Fruit fly (Drosophila melanogaster) whole organism, prepupa: Measurements from ENCODE around the gene CG31275.
A peak's percentile ranks its signal among the peaks of the same experiment; 100 is the strongest.

Source experiments
- Blimp-1 ChIP-seq: fragments of 200-800 bp; sonication (Bioruptor generic); optimal IDR thresholded peaks from 3 replicates; lab custom pipeline; 2017; ENCODE audit warnings: missing biosample characterization, missing genetic modification characterization, mild to moderate bottlenecking, moderate library complexity, missing genetic modification reagents
- CG11294 ChIP-seq: fragments of 200-800 bp; sonication (Bioruptor generic); IDR thresholded peaks from 2 replicates; pipeline ENCODE4 v1.3.6; 2022; ENCODE audit warnings: missing biosample characterization, missing genetic modification characterization
- CG15336 ChIP-seq: fragments of 200-800 bp; sonication (Bioruptor generic); IDR thresholded peaks from 2 replicates; pipeline ENCODE4 v1.3.6; 2022; ENCODE audit warnings: missing biosample characterization, missing genetic modification characterization
- CG1621 ChIP-seq: fragments of 200-800 bp; sonication (Bioruptor generic); optimal IDR thresholded peaks from 3 replicates; lab custom pipeline; 2018; ENCODE audit warnings: missing biosample characterization, mild to moderate bottlenecking, missing genetic modification characterization
- CG16779 ChIP-seq: fragments of 200-800 bp; sonication (Bioruptor generic); optimal IDR thresholded peaks from 3 replicates; lab custom pipeline; 2017; ENCODE audit warnings: missing biosample characterization, mild to moderate bottlenecking, missing genetic modification characterization
- CG3032 ChIP-seq: fragments of 200-800 bp; optimal IDR thresholded peaks from 2 replicates; lab custom pipeline; 2019; ENCODE audit warnings: missing biosample characterization, mild to moderate bottlenecking, missing genetic modification characterization, moderate library complexity
- CG31627 ChIP-seq: fragments of 200-800 bp; sonication (Bioruptor generic); optimal IDR thresholded peaks from 3 replicates; lab custom pipeline; 2016; ENCODE audit warnings: missing biosample characterization, missing genetic modification characterization
- CG32006 ChIP-seq: fragments of 200-800 bp; sonication (Bioruptor generic); optimal IDR thresholded peaks from 3 replicates; lab custom pipeline; 2017; ENCODE audit warnings: missing biosample characterization, mild to moderate bottlenecking, missing genetic modification characterization
- CG3919 ChIP-seq: fragments of 200-800 bp; sonication (Bioruptor generic); optimal IDR thresholded peaks from 3 replicates; lab custom pipeline; 2016; ENCODE audit warnings: missing biosample characterization, missing genetic modification characterization
- CG4318 ChIP-seq: fragments of 200-800 bp; sonication (Bioruptor generic); optimal IDR thresholded peaks from 3 replicates; lab custom pipeline; 2017; ENCODE audit warnings: missing biosample characterization, mild to moderate bottlenecking, missing genetic modification characterization
- CG6276 ChIP-seq: fragments of 200-800 bp; sonication (Bioruptor generic); optimal IDR thresholded peaks from 2 replicates; lab custom pipeline; 2017; ENCODE audit warnings: missing biosample characterization, mild to moderate bottlenecking, missing genetic modification characterization
- CG6792 ChIP-seq: fragments of 200-800 bp; sonication (Bioruptor generic); optimal IDR thresholded peaks from 3 replicates; lab custom pipeline; 2016; ENCODE audit warnings: missing biosample characterization, missing genetic modification characterization
- CG6808 ChIP-seq: fragments of 200-800 bp; sonication (Bioruptor generic); optimal IDR thresholded peaks from 3 replicates; lab custom pipeline; 2017; ENCODE audit warnings: missing biosample characterization, missing genetic modification characterization, mild to moderate bottlenecking, moderate library complexity, missing genetic modification reagents
- CG6854 ChIP-seq: fragments of 200-800 bp; sonication (Bioruptor generic); optimal IDR thresholded peaks from 2 replicates; lab custom pipeline; 2017; ENCODE audit warnings: missing biosample characterization, mild to moderate bottlenecking, missing genetic modification characterization
- CG7368 ChIP-seq: fragments of 200-800 bp; sonication (Bioruptor generic); optimal IDR thresholded peaks from 3 replicates; lab custom pipeline; 2016; ENCODE audit warnings: missing biosample characterization, missing genetic modification characterization
- CG8319 ChIP-seq: fragments of 200-800 bp; sonication (Bioruptor generic); optimal IDR thresholded peaks from 3 replicates; lab custom pipeline; 2016; ENCODE audit warnings: missing biosample characterization, missing genetic modification characterization
- Eip75B ChIP-seq: fragments of 200-800 bp; sonication (Bioruptor generic); optimal IDR thresholded peaks from 3 replicates; lab custom pipeline; 2016; ENCODE audit warnings: missing biosample characterization, missing genetic modification characterization
- Eip78C ChIP-seq: fragments of 200-800 bp; sonication (Bioruptor generic); peaks from one replicate; lab custom pipeline; 2016; ENCODE audit warnings: missing biosample characterization, missing genetic modification characterization
- Ets96B ChIP-seq: fragments of 200-800 bp; optimal IDR thresholded peaks from 2 replicates; lab custom pipeline; 2019; ENCODE audit warnings: missing biosample characterization, mild to moderate bottlenecking, missing genetic modification characterization, moderate library complexity
- Gug ChIP-seq: fragments of 200-800 bp; sonication (Bioruptor generic); IDR thresholded peaks from 2 replicates; pipeline ENCODE4 v1.3.6; 2022; ENCODE audit warnings: missing biosample characterization, missing genetic modification characterization
- Hr39 ChIP-seq: fragments of 200-800 bp; sonication (Bioruptor generic); optimal IDR thresholded peaks from 2 replicates; lab custom pipeline; 2016; ENCODE audit warnings: missing biosample characterization, missing genetic modification characterization
- Met ChIP-seq: fragments of 200-800 bp; sonication (Bioruptor generic); optimal IDR thresholded peaks from 3 replicates; lab custom pipeline; 2016; ENCODE audit warnings: missing biosample characterization, missing genetic modification characterization
- OdsH ChIP-seq: fragments of 200-800 bp; sonication (Bioruptor generic); optimal IDR thresholded peaks from 3 replicates; lab custom pipeline; 2016; ENCODE audit warnings: missing biosample characterization, missing genetic modification characterization
- achi ChIP-seq: fragments of 200-800 bp; sonication (Bioruptor generic); optimal IDR thresholded peaks from 3 replicates; lab custom pipeline; 2016; ENCODE audit warnings: missing biosample characterization, missing genetic modification characterization
- cyc ChIP-seq: fragments of 200-800 bp; sonication (Bioruptor generic); optimal IDR thresholded peaks from 3 replicates; lab custom pipeline; 2016; ENCODE audit warnings: missing biosample characterization, missing genetic modification characterization
- dac ChIP-seq: fragments of 200-800 bp; sonication (Bioruptor generic); optimal IDR thresholded peaks from 2 replicates; lab custom pipeline; 2017; ENCODE audit warnings: missing biosample characterization, mild to moderate bottlenecking, missing genetic modification characterization
- dsx ChIP-seq: fragments of 200-800 bp; optimal IDR thresholded peaks from 3 replicates; lab custom pipeline; 2019; ENCODE audit warnings: missing biosample characterization, mild to moderate bottlenecking, missing genetic modification characterization, moderate library complexity; ENCODE audit not compliant: poor library complexity, severe bottlenecking
- fd85E ChIP-seq: fragments of 200-800 bp; sonication (Bioruptor generic); optimal IDR thresholded peaks from 3 replicates; lab custom pipeline; 2016; ENCODE audit warnings: missing biosample characterization, missing genetic modification characterization
- net ChIP-seq: fragments of 200-800 bp; sonication (Bioruptor generic); optimal IDR thresholded peaks from 3 replicates; lab custom pipeline; 2016; ENCODE audit warnings: missing biosample characterization, missing genetic modification characterization
- pdm3 ChIP-seq: fragments of 200-800 bp; sonication (Bioruptor generic); optimal IDR thresholded peaks from 3 replicates; lab custom pipeline; 2016; ENCODE audit warnings: missing biosample characterization, missing genetic modification characterization
- salr ChIP-seq, 2 experiments: fragments of 200-800 bp; sonication (Bioruptor generic); optimal IDR thresholded peaks; 3 replicates each; lab custom pipeline; 2016 to 2018; ENCODE audit warnings: missing biosample characterization in 2 of 2, missing genetic modification characterization in 2 of 2, mild to moderate bottlenecking in 1 of 2
- svp ChIP-seq: fragments of 200-800 bp; sonication (Bioruptor generic); peaks from one replicate; lab custom pipeline; 2016; ENCODE audit warnings: missing biosample characterization, missing genetic modification characterization
- vri ChIP-seq: fragments of 200-800 bp; sonication (Bioruptor generic); optimal IDR thresholded peaks from 3 replicates; lab custom pipeline; 2016; ENCODE audit warnings: missing biosample characterization, mild to moderate bottlenecking, missing genetic modification characterization

CG31275 gene

DNA sequence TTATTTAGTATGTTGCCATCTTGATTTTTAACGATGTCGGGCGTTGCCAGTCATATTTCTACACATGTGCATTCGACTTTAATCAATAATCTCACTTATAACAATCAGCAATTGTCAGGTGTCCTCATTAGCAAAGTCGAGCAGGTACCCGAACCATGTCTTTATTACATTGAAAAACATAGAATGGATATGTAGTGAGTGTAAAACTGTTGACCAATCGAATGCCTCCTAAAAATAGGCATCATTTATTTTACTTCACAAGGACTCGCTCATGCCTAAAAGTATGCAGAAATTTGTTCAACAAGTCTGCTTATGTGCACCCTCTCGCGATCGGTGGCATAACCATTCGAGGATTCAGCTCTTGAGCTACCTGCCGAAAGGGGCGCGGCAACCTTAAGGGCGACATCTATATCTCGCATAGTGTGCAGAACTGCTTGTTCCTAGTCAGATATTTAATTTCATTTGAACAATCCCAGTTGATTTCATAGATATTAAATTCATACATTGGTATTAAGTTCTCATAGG is 47.4 kb upstream of the CG31275 start (continued):
- TF ChIP-seq pdm3 (GFP tag; lab: Kevin White, UChicago) (peak; percentile 81), achi (GFP tag; lab: Kevin White, UChicago) (peak; percentile 84), Ets96B (peak; percentile 35), CG6276 (GFP tag; lab: Kevin White, UChicago) (no peak), CG8319 (peak; percentile 43), CG16779 (tag; lab: Kevin White, UChicago) (no peak), dac (GFP tag; lab: Kevin White, UChicago) (peak; percentile 86), CG6854 (GFP tag; lab: Kevin White, UChicago) (no peak), CG15336 (GFP tag; lab: Robert Waterston, UW) (no peak), net (GFP tag; lab: Kevin White, UChicago) (peak; percentile 61), Gug (GFP tag; lab: Robert Waterston, UW) (0 out of 2 replicates have a peak, but pooled peaks have one; percentile 22), CG7368 (GFP tag; lab: Kevin White, UChicago) (peak; percentile 45), Eip78C (GFP tag; lab: Kevin White, UChicago) (peak; percentile 67), CG31627 (GFP tag; lab: Kevin White, UChicago) (peak; percentile 87), CG6792 (GFP tag; lab: Kevin White, UChicago) (peak; percentile 36), fd85E (GFP tag; lab: Kevin White, UChicago) (no peak), Eip75B (GFP tag; lab: Kevin White, UChicago) (peak; percentile 72), Hr39 (GFP tag; lab: Kevin White, UChicago) (peak; percentile 83)

DNA sequence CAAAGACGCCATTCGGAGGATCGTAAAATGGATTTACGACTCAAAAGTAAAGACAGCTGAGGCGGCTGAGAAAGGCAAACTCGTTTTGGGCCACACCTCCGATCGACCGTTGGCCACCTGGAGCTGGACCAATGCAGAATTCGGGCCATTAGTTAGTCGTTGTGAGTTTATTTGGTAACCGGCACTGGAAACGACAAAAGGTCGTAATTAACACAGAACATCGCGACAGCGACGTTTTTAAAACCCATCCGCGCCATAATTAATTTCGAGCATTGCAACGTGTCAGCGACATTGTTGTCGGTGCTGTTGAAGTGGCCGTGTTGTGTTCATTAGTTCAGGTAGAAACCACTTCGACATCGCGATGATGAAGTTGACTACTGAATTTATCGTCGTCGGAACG is 46.7 kb upstream of the CG31275 start:
- TF ChIP-seq OdsH (GFP tag; lab: Kevin White, UChicago) (no peak), Blimp-1 (GFP tag; lab: Kevin White, UChicago) (no peak), net (GFP tag; lab: Kevin White, UChicago) (no peak), Met (GFP tag; lab: Kevin White, UChicago) (no peak), CG11294 (GFP tag; lab: Robert Waterston, UW) (no peak), CG3032 (tag; lab: Kevin White, UChicago) (no peak), dsx (peak; percentile 70), CG6854 (GFP tag; lab: Kevin White, UChicago) (no peak)

DNA sequence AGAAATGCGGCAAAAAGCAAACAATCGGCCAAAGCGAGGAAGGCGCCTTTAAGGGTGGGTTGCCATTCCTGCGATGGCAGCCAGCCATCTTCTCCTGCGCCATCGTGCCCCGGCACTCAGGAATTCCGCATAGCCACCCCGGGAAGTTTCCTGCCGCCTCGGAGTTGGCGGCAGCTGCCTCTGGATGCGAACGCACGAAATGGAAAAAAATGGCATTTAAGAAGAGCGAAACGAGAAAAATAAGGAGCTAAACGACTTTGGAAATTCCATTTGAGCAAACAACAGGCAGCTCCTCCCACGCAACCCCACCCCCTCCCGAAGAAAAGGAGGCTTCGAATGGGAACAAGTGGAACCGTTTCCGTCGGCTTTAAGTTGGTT is 43.4 kb upstream of the CG31275 start:
- TF ChIP-seq CG1621: no peak
- no peak for TF ChIP-seq CG6792 (GFP tag; lab: Kevin White, UChicago)
- no peak for TF ChIP-seq CG4318

DNA sequence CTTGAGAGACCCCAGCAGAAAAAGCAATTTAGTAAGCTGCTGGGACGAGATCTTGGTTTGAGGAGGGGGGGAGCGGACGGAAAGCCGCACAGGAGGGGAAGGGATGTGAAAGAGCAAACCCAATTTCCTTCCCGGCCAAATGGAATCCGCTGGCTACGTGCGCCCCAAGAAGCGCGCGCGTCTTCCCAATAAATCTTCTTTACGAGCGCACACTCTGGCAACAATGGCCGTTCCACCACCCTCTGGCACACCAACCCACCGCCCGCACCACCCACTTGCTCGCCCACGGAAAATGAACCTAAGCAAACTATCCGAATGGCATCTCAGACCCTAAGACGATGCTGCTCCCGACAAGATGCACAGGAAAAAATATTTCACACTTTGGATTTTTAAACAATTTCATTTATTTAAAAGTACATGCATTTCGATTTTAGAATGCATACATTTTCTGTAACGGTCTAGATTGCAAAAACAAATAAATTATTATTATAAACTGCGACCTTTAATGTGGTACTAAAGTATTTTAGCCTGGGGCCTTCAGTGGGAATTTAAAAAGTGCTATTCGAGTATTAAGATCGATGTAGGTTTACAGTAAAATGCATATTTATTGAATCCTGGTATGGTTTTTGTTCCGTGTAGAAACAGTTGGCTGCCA is 42.9 kb upstream of the CG31275 start:
- TF ChIP-seq svp (GFP tag; lab: Kevin White, UChicago): peak; percentile 50
- no peak for TF ChIP-seq CG16779 (tag; lab: Kevin White, UChicago)

DNA sequence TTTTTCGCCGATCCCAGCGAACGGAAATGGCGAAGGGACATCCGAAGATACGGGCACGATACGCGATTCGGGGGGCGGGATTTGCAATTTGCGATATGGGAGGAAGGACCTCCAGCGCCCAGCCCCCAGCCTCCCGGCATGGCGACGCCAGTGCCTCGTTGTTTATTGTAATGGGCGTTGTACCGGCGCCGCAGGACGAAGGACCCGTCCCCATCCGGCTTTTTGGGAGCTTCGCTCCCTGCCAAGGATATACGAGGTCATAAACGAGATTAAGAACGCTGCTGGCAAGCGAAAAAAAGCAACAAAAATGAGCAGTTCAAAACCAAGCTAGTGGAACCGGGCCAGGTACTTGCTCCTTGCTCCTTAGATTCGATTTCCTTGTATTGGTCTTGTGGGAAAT is 41.5 kb upstream of the CG31275 start:
- TF ChIP-seq vri (GFP tag; lab: Kevin White, UChicago) (no peak), Hr39 (GFP tag; lab: Kevin White, UChicago) (no peak), CG32006 (no peak), cyc (no peak), CG3919 (GFP tag; lab: Kevin White, UChicago) (no peak), CG6792 (GFP tag; lab: Kevin White, UChicago) (no peak)

DNA sequence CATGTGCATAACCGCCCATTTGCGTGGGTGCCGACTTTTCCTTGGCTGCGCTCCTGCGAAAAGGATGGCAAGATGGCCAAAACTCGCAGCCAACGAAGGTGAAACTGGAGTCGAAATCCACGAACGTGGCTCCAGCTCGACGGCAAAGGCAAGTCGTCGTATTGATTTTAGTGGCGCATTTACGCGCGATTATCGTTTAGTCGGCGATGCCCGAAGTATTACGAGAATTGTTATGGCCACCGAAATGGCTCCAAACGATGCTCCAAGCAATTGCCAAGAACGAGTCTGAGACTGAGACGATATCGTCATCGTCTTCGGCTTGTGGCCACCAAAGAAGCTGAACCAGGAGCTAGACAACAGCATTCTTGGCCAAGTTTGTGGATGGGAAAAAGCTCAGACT is 40.5 kb upstream of the CG31275 start:
- TF ChIP-seq dac (GFP tag; lab: Kevin White, UChicago) (no peak), CG32006 (no peak), CG3919 (GFP tag; lab: Kevin White, UChicago) (no peak), CG6276 (GFP tag; lab: Kevin White, UChicago) (no peak), salr (GFP tag; optimal IDR thresholded peaks at IDR 0.05; lab: Kevin White, UChicago) (no peak), CG6808 (GFP tag; lab: Kevin White, UChicago) (no peak)
